Worm (Caenorhabditis elegans): Measurements from ENCODE around the gene xrn-1.

DNA sequence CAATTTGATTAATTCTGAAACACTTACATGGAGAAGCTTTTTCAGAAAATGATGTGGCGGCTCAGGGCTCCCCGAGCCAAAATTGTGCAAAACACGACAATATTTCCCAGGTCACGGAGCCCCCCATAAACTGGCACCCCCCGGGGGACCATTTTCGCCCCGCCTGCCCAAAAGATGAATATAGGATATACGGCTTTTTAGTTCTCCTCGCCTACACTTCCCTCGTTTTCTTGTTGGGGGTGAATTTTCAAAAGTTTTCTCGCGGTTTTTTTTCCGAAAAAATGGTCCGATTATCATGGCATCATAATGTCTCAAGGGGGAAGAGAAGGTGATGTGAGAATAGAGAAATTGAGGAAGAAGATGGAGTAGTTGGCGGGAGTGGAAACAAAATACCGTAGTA, 53.4 kb downstream of the xrn-1 start, which contains the start of gene K09E4.4:
- TF ChIP-seq pha-4 (GFP tag; IDR thresholded peaks at IDR 0.05) (no peak), pha-4 (tag; optimal IDR thresholded peaks at IDR 0.05) (no peak), zfp-2 (tag; optimal IDR thresholded peaks at IDR 0.05) (no peak), F10B5.3 (tag; optimal IDR thresholded peaks at IDR 0.05) (no peak), nhr-6 (tag; optimal IDR thresholded peaks at IDR 0.05) (no peak), set-16 (GFP tag; IDR thresholded peaks at IDR 0.05) (no peak), nhr-237 (tag; optimal IDR thresholded peaks at IDR 0.05) (no peak), unc-62 (GFP tag; optimal IDR thresholded peaks at IDR 0.05 in 1 of 2) (no peak), unc-62 (tag; optimal IDR thresholded peaks at IDR 0.05) (no peak), unc-39 (tag; optimal IDR thresholded peaks at IDR 0.05) (no peak), nhr-11 (tag; optimal IDR thresholded peaks at IDR 0.05) (no peak), nhr-10 (tag; optimal IDR thresholded peaks at IDR 0.05) (no peak), daf-19 (GFP tag; conservative IDR thresholded peaks at IDR 0.05) (no peak), lsy-2 (tag; optimal IDR thresholded peaks at IDR 0.05) (no peak)

Measured in whole organism, L4 larva.